Fruit fly (Drosophila melanogaster): ENCODE data around the gene sno.

DNA sequence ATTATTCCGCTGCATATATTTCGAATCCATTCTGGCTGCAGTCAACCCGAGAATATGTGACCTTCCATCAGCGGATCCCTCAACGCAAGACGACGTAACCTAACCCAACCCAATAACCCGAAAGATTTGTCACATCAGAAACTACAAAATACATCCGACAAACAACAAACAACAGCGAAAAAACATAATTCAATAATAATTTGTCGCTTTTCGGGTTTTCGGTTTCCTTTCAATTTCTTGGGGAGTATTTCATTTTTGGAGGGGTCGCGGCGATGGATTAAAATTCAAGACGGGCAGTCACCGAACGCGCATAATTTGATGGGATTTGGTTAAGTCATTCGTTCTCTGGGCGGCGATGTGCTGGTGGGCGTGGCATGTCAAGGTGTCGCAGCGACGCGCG lies 19.5 kb upstream of the sno start:
- TF ChIP-seq rn (GFP tag; IDR thresholded peaks at IDR 0.05) (no peak), EcR (GFP tag; optimal IDR thresholded peaks at IDR 0.05) (no peak), Snoo (tag; optimal IDR thresholded peaks at IDR 0.05) (no peak), CG12605 (GFP tag; IDR thresholded peaks at IDR 0.05) (no peak), CG10348 (GFP tag; IDR thresholded peaks at IDR 0.05) (no peak), CG4496 (GFP tag; IDR thresholded peaks at IDR 0.05) (no peak), CG17806 (tag; optimal IDR thresholded peaks at IDR 0.05) (no peak), CG9948 (tag; optimal IDR thresholded peaks at IDR 0.05) (no peak), CG13204 (GFP tag; optimal IDR thresholded peaks at IDR 0.05) (no peak)
